Worm (Caenorhabditis elegans): Measurements from ENCODE around the gene unc-31.

ce11 chrIV:12725925-12726324, 47.7 kb upstream of the unc-31 start:
- no peak for TF ChIP-seq ztf-11 (tag; optimal IDR thresholded peaks at IDR 0.05)
- TF ChIP-seq mab-5 (tag; optimal IDR thresholded peaks at IDR 0.05): no peak
- no peak for TF ChIP-seq nhr-237 (tag; optimal IDR thresholded peaks at IDR 0.05)
- TF ChIP-seq pha-4 (tag; optimal IDR thresholded peaks at IDR 0.05): no peak
- no peak for TF ChIP-seq blmp-1 (tag; optimal IDR thresholded peaks at IDR 0.05)
- TF ChIP-seq unc-62 (GFP tag; optimal IDR thresholded peaks at IDR 0.05): no peak
- no peak for TF ChIP-seq lsy-2 (tag; optimal IDR thresholded peaks at IDR 0.05)
- no peak for TF ChIP-seq nhr-28 (tag; optimal IDR thresholded peaks at IDR 0.05)
- no peak for TF ChIP-seq snpc-4 (tag; optimal IDR thresholded peaks at IDR 0.05)
- no peak for TF ChIP-seq unc-39 (tag; optimal IDR thresholded peaks at IDR 0.05)
- no peak for TF ChIP-seq M03D4.4 (tag; optimal IDR thresholded peaks at IDR 0.05)

Measured in whole organism, mixed stage, embryonic.